Worm (Caenorhabditis elegans): Measurements from ENCODE around the gene lido-10.

Gene lido-10

DNA sequence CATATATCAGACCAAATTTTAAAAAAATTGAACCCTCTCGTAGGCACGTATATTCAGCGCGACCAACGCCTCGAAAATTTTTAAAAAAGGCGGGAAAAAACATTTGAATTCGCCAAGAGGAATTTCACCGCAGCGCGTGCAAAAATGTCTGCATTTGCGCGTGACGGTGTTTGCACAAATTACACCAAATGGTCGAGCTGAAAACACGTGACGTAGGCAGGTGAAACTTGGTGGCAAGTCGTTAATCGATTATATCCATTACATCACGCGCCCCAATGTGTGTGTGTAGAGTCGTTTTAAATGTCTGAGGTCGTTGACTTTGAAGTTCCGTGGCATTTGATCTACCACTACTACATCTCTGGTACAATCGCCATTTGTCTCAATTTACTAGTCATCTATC is 48.4 kb downstream of the lido-10 start, which contains the start of gene sri-31:
Gene sri-31, plus strand, starts transcription at position 301 of the 400 bp plus-strand sequence.
- no peak for TF ChIP-seq nhr-28 (tag; optimal IDR thresholded peaks at IDR 0.05)
- TF ChIP-seq lin-13 (tag; optimal IDR thresholded peaks at IDR 0.05), result no peak
- TF ChIP-seq elt-3 (tag; optimal IDR thresholded peaks at IDR 0.05), result no peak
- TF ChIP-seq pha-4 (tag; optimal IDR thresholded peaks at IDR 0.05), result no peak
- no peak for TF ChIP-seq sptf-1 (tag; optimal IDR thresholded peaks at IDR 0.05)
- TF ChIP-seq unc-120 (tag; optimal IDR thresholded peaks at IDR 0.05; ENCODE audit: poor library complexity, severe bottlenecking), result no peak
- TF ChIP-seq drap-1 (GFP tag; optimal IDR thresholded peaks at IDR 0.05), result no peak
- no peak for TF ChIP-seq M03D4.4 (tag; optimal IDR thresholded peaks at IDR 0.05)
- TF ChIP-seq blmp-1 (tag; optimal IDR thresholded peaks at IDR 0.05), result no peak
- TF ChIP-seq ceh-83 (GFP tag; optimal IDR thresholded peaks at IDR 0.05), result no peak
- TF ChIP-seq bed-3 (GFP tag; optimal IDR thresholded peaks at IDR 0.05), result no peak
- TF ChIP-seq tbx-8 (GFP tag; optimal IDR thresholded peaks at IDR 0.05), result no peak
- TF ChIP-seq nhr-12 (tag; optimal IDR thresholded peaks at IDR 0.05), result no peak
- TF ChIP-seq unc-39 (tag; optimal IDR thresholded peaks at IDR 0.05), result no peak
- TF ChIP-seq nhr-237 (tag; optimal IDR thresholded peaks at IDR 0.05), result no peak

DNA sequence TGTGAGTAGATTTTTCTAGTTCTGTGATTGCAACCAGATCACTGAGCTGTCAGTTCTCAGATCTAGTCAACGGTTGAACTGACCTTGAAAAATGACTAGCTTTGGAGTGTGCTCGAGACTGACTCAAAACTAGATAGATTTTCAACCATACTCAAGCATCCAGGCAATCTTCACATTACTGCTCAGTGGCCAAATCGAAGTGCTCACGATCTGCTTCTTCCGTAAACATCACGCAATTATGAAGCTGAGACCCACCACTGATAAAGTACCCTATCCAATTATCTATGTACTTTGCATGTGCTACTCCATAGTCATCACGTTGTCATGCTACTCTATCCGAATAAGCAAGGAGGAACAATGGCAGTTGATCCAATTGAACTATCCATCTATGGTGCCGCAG is 49.0 kb downstream of the lido-10 start:
- no peak for TF ChIP-seq unc-120 (tag; optimal IDR thresholded peaks at IDR 0.05; ENCODE audit: poor library complexity, severe bottlenecking)
- no peak for TF ChIP-seq M03D4.4 (tag; optimal IDR thresholded peaks at IDR 0.05)
- TF ChIP-seq cnd-1 (tag; optimal IDR thresholded peaks at IDR 0.05), result no peak
- TF ChIP-seq lsy-2 (tag; optimal IDR thresholded peaks at IDR 0.05), result no peak
- TF ChIP-seq lin-32 (GFP tag; optimal IDR thresholded peaks at IDR 0.05), result no peak
- TF ChIP-seq nhr-76 (tag; optimal IDR thresholded peaks at IDR 0.05), result no peak
- TF ChIP-seq drap-1 (GFP tag; optimal IDR thresholded peaks at IDR 0.05), result no peak
- no peak for TF ChIP-seq flh-1 (GFP tag; optimal IDR thresholded peaks at IDR 0.05)
- no peak for TF ChIP-seq sptf-1 (tag; optimal IDR thresholded peaks at IDR 0.05)
- no peak for TF ChIP-seq ces-1 (GFP tag; optimal IDR thresholded peaks at IDR 0.05)
- no peak for TF ChIP-seq unc-62 (GFP tag; optimal IDR thresholded peaks at IDR 0.05)
- TF ChIP-seq tbx-8 (GFP tag; optimal IDR thresholded peaks at IDR 0.05), result no peak
- no peak for TF ChIP-seq zip-8 (tag; optimal IDR thresholded peaks at IDR 0.05)
- no peak for TF ChIP-seq bed-3 (GFP tag; optimal IDR thresholded peaks at IDR 0.05)
- no peak for TF ChIP-seq ceh-43 (GFP tag; optimal IDR thresholded peaks at IDR 0.05)
- no peak for TF ChIP-seq hlh-1 (tag; optimal IDR thresholded peaks at IDR 0.05)
- no peak for TF ChIP-seq pha-4 (tag; optimal IDR thresholded peaks at IDR 0.05)

DNA sequence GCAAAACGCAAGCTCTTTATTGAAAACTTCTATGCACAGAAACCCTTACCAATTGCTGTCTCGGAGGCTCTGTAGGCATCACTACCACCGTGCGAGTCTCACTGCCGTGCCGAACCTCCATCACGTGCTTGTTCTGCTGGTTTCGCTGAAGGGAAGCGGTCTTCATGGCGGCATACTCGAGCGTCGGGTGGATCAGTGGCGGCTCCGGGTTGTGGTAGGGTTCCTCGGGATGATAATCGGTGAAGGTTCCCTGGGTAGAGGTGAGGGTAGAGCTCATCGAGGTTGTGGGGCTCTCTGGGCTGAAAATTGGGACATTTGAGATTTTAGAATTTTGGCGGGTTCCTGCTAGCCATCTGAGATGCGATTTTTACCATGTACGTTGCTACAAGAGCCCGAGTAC is 50.5 kb downstream of the lido-10 start:
- no peak for TF ChIP-seq ceh-83 (GFP tag; optimal IDR thresholded peaks at IDR 0.05)
- TF ChIP-seq nhr-76 (tag; optimal IDR thresholded peaks at IDR 0.05), result no peak
- TF ChIP-seq nhr-237 (tag; optimal IDR thresholded peaks at IDR 0.05), result no peak

Data from whole organism, mixed stage, embryonic.